Fruit fly (Drosophila melanogaster) whole organism, embryonic: ENCODE measurements around the gene Uba5.

Experiments
- B-H1 ChIP-seq: fragments of 200-800 bp; sonication (Bioruptor generic); IDR thresholded peaks from 3 replicates; pipeline ENCODE4 v1.3.6; 2022; ENCODE audit warnings: missing biosample characterization, missing genetic modification characterization
- BEAF-32 ChIP-seq: fragments of 200-800 bp; sonication (Bioruptor generic); optimal IDR thresholded peaks from 3 replicates; lab custom pipeline; 2017; ENCODE audit warnings: missing biosample characterization, missing genetic modification characterization, mild to moderate bottlenecking, moderate library complexity, missing genetic modification reagents
- Bteb2 ChIP-seq: fragments of 200-800 bp; sonication (Bioruptor generic); optimal IDR thresholded peaks from 2 replicates; lab custom pipeline; 2016; ENCODE audit warnings: missing biosample characterization, missing genetic modification characterization
- CG10267 ChIP-seq: fragments of 200-800 bp; sonication (Bioruptor generic); optimal IDR thresholded peaks from 2 replicates; lab custom pipeline; 2018; ENCODE audit warnings: missing biosample characterization, mild to moderate bottlenecking, missing genetic modification characterization, moderate library complexity
- CG10274 ChIP-seq: fragments of 200-800 bp; sonication (Bioruptor generic); optimal IDR thresholded peaks from 3 replicates; lab custom pipeline; 2017; ENCODE audit warnings: missing biosample characterization, mild to moderate bottlenecking, missing genetic modification characterization
- CG11085 ChIP-seq: fragments of 200-800 bp; sonication (Bioruptor generic); IDR thresholded peaks from 2 replicates; pipeline ENCODE4 v1.3.6; 2022; ENCODE audit warnings: missing biosample characterization, missing genetic modification characterization
- CG11504 ChIP-seq: fragments of 200-800 bp; sonication (Bioruptor generic); optimal IDR thresholded peaks from 3 replicates; lab custom pipeline; 2019; ENCODE audit warnings: missing biosample characterization, mild to moderate bottlenecking, missing genetic modification characterization, moderate library complexity
- CG12071 ChIP-seq: fragments of 200-800 bp; sonication (Bioruptor generic); optimal IDR thresholded peaks from 3 replicates; lab custom pipeline; 2018; ENCODE audit warnings: missing biosample characterization, mild to moderate bottlenecking, missing genetic modification characterization
- CG12155 ChIP-seq: fragments of 200-800 bp; sonication (Bioruptor generic); optimal IDR thresholded peaks from 3 replicates; lab custom pipeline; 2016; ENCODE audit warnings: missing biosample characterization, missing genetic modification characterization
- CG13894 ChIP-seq: fragments of 200-800 bp; sonication (Bioruptor generic); optimal IDR thresholded peaks from 3 replicates; lab custom pipeline; 2018; ENCODE audit warnings: missing biosample characterization, mild to moderate bottlenecking, missing genetic modification characterization, moderate library complexity
- CG14860 ChIP-seq: fragments of 200-800 bp; sonication (Bioruptor generic); IDR thresholded peaks from 3 replicates; pipeline ENCODE4 v1.3.6; 2022; ENCODE audit warnings: missing biosample characterization, missing genetic modification characterization; ENCODE audit not compliant: partially characterized antibody
- CG15073 ChIP-seq: fragments of 200-800 bp; sonication (Bioruptor generic); optimal IDR thresholded peaks from 2 replicates; lab custom pipeline; 2016; ENCODE audit warnings: missing biosample characterization, missing genetic modification characterization
- CG16779 ChIP-seq: fragments of 200-800 bp; sonication (Bioruptor generic); IDR thresholded peaks from 2 replicates; pipeline ENCODE4 v1.3.6; 2022; ENCODE audit warnings: missing biosample characterization, missing genetic modification characterization
- CG17802 ChIP-seq: fragments of 200-800 bp; sonication (Bioruptor generic); optimal IDR thresholded peaks from 2 replicates; lab custom pipeline; 2018; ENCODE audit warnings: missing biosample characterization, mild to moderate bottlenecking, missing genetic modification characterization, moderate library complexity
- CG17912 ChIP-seq: fragments of 200-800 bp; sonication (Bioruptor generic); optimal IDR thresholded peaks from 2 replicates; lab custom pipeline; 2018; ENCODE audit warnings: missing biosample characterization, mild to moderate bottlenecking, missing genetic modification characterization
- CG1792 ChIP-seq: fragments of 200-800 bp; sonication (Bioruptor generic); optimal IDR thresholded peaks from 2 replicates; lab custom pipeline; 2016; ENCODE audit warnings: missing biosample characterization, missing genetic modification characterization
- CG2875 ChIP-seq: fragments of 200-800 bp; sonication (Bioruptor generic); optimal IDR thresholded peaks from 2 replicates; lab custom pipeline; 2017; ENCODE audit warnings: missing biosample characterization, mild to moderate bottlenecking, missing genetic modification characterization, missing genetic modification reagents
- CG31224 ChIP-seq: fragments of 200-800 bp; sonication (Bioruptor generic); IDR thresholded peaks from 2 replicates; pipeline ENCODE4 v1.3.6; 2022; ENCODE audit warnings: missing biosample characterization, missing genetic modification characterization
- CG42726 ChIP-seq: fragments of 200-800 bp; sonication (Bioruptor generic); IDR thresholded peaks from 2 replicates; pipeline ENCODE4 v1.3.6; 2022; ENCODE audit warnings: missing biosample characterization, missing genetic modification characterization; ENCODE audit not compliant: partially characterized antibody
- CG4404 ChIP-seq: fragments of 200-800 bp; sonication (Bioruptor generic); IDR thresholded peaks from 2 replicates; pipeline ENCODE4 v1.3.6; 2022; ENCODE audit warnings: missing biosample characterization, missing genetic modification characterization
- CG5180 ChIP-seq: fragments of 200-800 bp; sonication (Bioruptor generic); optimal IDR thresholded peaks from 3 replicates; lab custom pipeline; 2017; ENCODE audit warnings: missing biosample characterization, missing genetic modification characterization, mild to moderate bottlenecking, moderate library complexity, missing genetic modification reagents
- CG7745 ChIP-seq: fragments of 200-800 bp; sonication (Bioruptor generic); optimal IDR thresholded peaks from 2 replicates; lab custom pipeline; 2018; ENCODE audit warnings: missing biosample characterization, mild to moderate bottlenecking, missing genetic modification characterization, moderate library complexity
- CG7928 ChIP-seq: fragments of 200-800 bp; sonication (Bioruptor generic); optimal IDR thresholded peaks from 2 replicates; lab custom pipeline; 2017; ENCODE audit warnings: missing biosample characterization, mild to moderate bottlenecking, missing genetic modification characterization
- CG8924 ChIP-seq: fragments of 200-800 bp; optimal IDR thresholded peaks from 3 replicates; lab custom pipeline; 2019; ENCODE audit warnings: missing biosample characterization, mild to moderate bottlenecking, missing genetic modification characterization, moderate library complexity
- CG9727 ChIP-seq: fragments of 200-800 bp; sonication (Bioruptor generic); optimal IDR thresholded peaks from 3 replicates; lab custom pipeline; 2017; ENCODE audit warnings: missing biosample characterization, mild to moderate bottlenecking, missing genetic modification characterization
- Deaf1 ChIP-seq: fragments of 200-800 bp; optimal IDR thresholded peaks from 3 replicates; lab custom pipeline; 2019; ENCODE audit warnings: missing biosample characterization, mild to moderate bottlenecking, missing genetic modification characterization, moderate library complexity
- Dek ChIP-seq: fragments of 200-800 bp; sonication (Bioruptor generic); optimal IDR thresholded peaks from 3 replicates; lab custom pipeline; 2019; ENCODE audit warnings: missing biosample characterization, mild to moderate bottlenecking, missing genetic modification characterization, moderate library complexity
- Dip2 ChIP-seq: fragments of 200-800 bp; sonication (Bioruptor generic); IDR thresholded peaks from 2 replicates; pipeline ENCODE4 v1.3.6; 2022; ENCODE audit warnings: missing biosample characterization, missing genetic modification characterization
- Hsf ChIP-seq: fragments of 200-800 bp; sonication (Bioruptor generic); optimal IDR thresholded peaks from 3 replicates; lab custom pipeline; 2016; ENCODE audit warnings: missing biosample characterization, missing genetic modification characterization
- Lhr ChIP-seq: fragments of 200-800 bp; sonication (Bioruptor generic); optimal IDR thresholded peaks from 3 replicates; lab custom pipeline; 2017; ENCODE audit warnings: mild to moderate bottlenecking, missing biosample characterization, missing genetic modification reagents, missing genetic modification characterization
- Mad ChIP-seq: fragments of 200-800 bp; sonication (Bioruptor generic); optimal IDR thresholded peaks from 2 replicates; lab custom pipeline; 2016; ENCODE audit warnings: missing biosample characterization, missing genetic modification characterization
- Myb ChIP-seq: fragments of 200-800 bp; sonication (Bioruptor generic); optimal IDR thresholded peaks from 2 replicates; lab custom pipeline; 2016; ENCODE audit warnings: missing biosample characterization, missing genetic modification characterization
- Neu2 ChIP-seq: fragments of 200-800 bp; sonication (Bioruptor generic); optimal IDR thresholded peaks from 3 replicates; lab custom pipeline; 2016; ENCODE audit warnings: missing biosample characterization, missing genetic modification characterization, borderline replicate concordance
- Nf-YC ChIP-seq: fragments of 200-800 bp; optimal IDR thresholded peaks from 3 replicates; lab custom pipeline; 2019; ENCODE audit warnings: missing biosample characterization, mild to moderate bottlenecking, missing genetic modification characterization, moderate library complexity
- Rx ChIP-seq: fragments of 200-800 bp; sonication (Bioruptor generic); IDR thresholded peaks from 2 replicates; pipeline ENCODE4 v1.3.6; 2022; ENCODE audit warnings: missing biosample characterization, missing genetic modification characterization
- cg ChIP-seq: fragments of 200-800 bp; sonication (Bioruptor generic); optimal IDR thresholded peaks from 3 replicates; lab custom pipeline; 2019; ENCODE audit warnings: missing biosample characterization, mild to moderate bottlenecking, missing genetic modification characterization, moderate library complexity
- chm ChIP-seq: fragments of 200-800 bp; sonication (Bioruptor generic); IDR thresholded peaks from 2 replicates; pipeline ENCODE4 v1.3.6; 2022; ENCODE audit warnings: missing biosample characterization, missing genetic modification characterization
- danr ChIP-seq: fragments of 200-800 bp; sonication (Bioruptor generic); IDR thresholded peaks from 2 replicates; pipeline ENCODE4 v1.3.6; 2022; ENCODE audit warnings: missing biosample characterization, missing genetic modification characterization
- dmrt99B ChIP-seq: fragments of 200-800 bp; sonication (Bioruptor generic); optimal IDR thresholded peaks from 2 replicates; lab custom pipeline; 2018; ENCODE audit warnings: missing biosample characterization, mild to moderate bottlenecking, missing genetic modification characterization, moderate library complexity
- gsb ChIP-seq: fragments of 200-800 bp; sonication (Bioruptor generic); IDR thresholded peaks from 2 replicates; pipeline ENCODE4 v1.3.6; 2022; ENCODE audit warnings: missing biosample characterization, missing genetic modification characterization
- gt ChIP-seq: fragments of 200-800 bp; sonication (Bioruptor generic); IDR thresholded peaks from 2 replicates; pipeline ENCODE4 v1.3.6; 2022; ENCODE audit warnings: missing biosample characterization, missing genetic modification characterization
- klu ChIP-seq: fragments of 200-800 bp; sonication (Bioruptor generic); IDR thresholded peaks from 2 replicates; pipeline ENCODE4 v1.3.6; 2022; ENCODE audit warnings: missing biosample characterization, missing genetic modification characterization
- mld ChIP-seq: fragments of 200-800 bp; sonication (Bioruptor generic); IDR thresholded peaks from 3 replicates; pipeline ENCODE4 v1.3.6; 2022; ENCODE audit warnings: missing biosample characterization, missing genetic modification characterization; ENCODE audit not compliant: partially characterized antibody
- onecut ChIP-seq: fragments of 200-800 bp; sonication (Bioruptor generic); IDR thresholded peaks from 2 replicates; pipeline ENCODE4 v1.3.6; 2022; ENCODE audit warnings: missing biosample characterization, missing genetic modification characterization
- run ChIP-seq: fragments of 200-800 bp; sonication (Bioruptor generic); optimal IDR thresholded peaks from 3 replicates; lab custom pipeline; 2018; ENCODE audit warnings: missing biosample characterization, mild to moderate bottlenecking, missing genetic modification characterization
- shn ChIP-seq: fragments of 200-800 bp; sonication (Bioruptor generic); optimal IDR thresholded peaks from 3 replicates; lab custom pipeline; 2016; ENCODE audit warnings: missing biosample characterization, missing genetic modification characterization
- sna ChIP-seq: fragments of 200-800 bp; sonication (Bioruptor generic); IDR thresholded peaks from 2 replicates; pipeline ENCODE4 v1.3.6; 2022; ENCODE audit warnings: missing biosample characterization, missing genetic modification characterization; ENCODE audit not compliant: partially characterized antibody
- stc ChIP-seq: fragments of 200-800 bp; sonication (Bioruptor generic); IDR thresholded peaks from 2 replicates; pipeline ENCODE4 v1.3.6; 2022; ENCODE audit warnings: missing biosample characterization, missing genetic modification characterization
- vnd ChIP-seq: fragments of 200-800 bp; sonication (Bioruptor generic); IDR thresholded peaks from 3 replicates; pipeline ENCODE4 v1.3.6; 2022; ENCODE audit warnings: missing biosample characterization, missing genetic modification characterization; ENCODE audit not compliant: partially characterized antibody

Uba5 gene

dm6 chrX:11452846-11453391 is 30.4 kb upstream of the Uba5 start (continued):
- no peak for TF ChIP-seq cg (GFP tag; lab: Kevin White, UChicago)
- peak; percentile 76 for TF ChIP-seq CG9727 (GFP tag; lab: Kevin White, UChicago)
- peak; percentile 32 for TF ChIP-seq Myb (GFP tag; lab: Kevin White, UChicago)
- no peak for TF ChIP-seq CG7745
- TF ChIP-seq CG10267 = peak; percentile 62
- peak; percentile 62 for TF ChIP-seq CG2875 (GFP tag; lab: Kevin White, UChicago)
- TF ChIP-seq chm (GFP tag; lab: Robert Waterston, UW) = peak; percentile 79
- TF ChIP-seq BEAF-32 (GFP tag; lab: Kevin White, UChicago) = no peak
- peak; percentile 43; the same call in 1 of the 2 replicates for TF ChIP-seq CG16779
- TF ChIP-seq CG10274 (GFP tag; lab: Kevin White, UChicago) = no peak
- TF ChIP-seq Bteb2 (GFP tag; lab: Kevin White, UChicago) = peak; percentile 49
- peak; percentile 77 for TF ChIP-seq CG4404
- peak; percentile 38 for TF ChIP-seq CG13894 (tag; lab: Kevin White, UChicago)
- TF ChIP-seq stc (GFP tag; lab: Robert Waterston, UW) = peak; percentile 88
- TF ChIP-seq CG11504 = peak; percentile 80
- TF ChIP-seq CG15073 = peak; percentile 9
- TF ChIP-seq CG31224 (GFP tag; lab: Robert Waterston, UW) = peak; percentile 49; the same call in 1 of the 2 replicates
- peak; percentile 63 for TF ChIP-seq CG11085 (GFP tag; lab: Robert Waterston, UW)
- TF ChIP-seq dmrt99B (tag; lab: Kevin White, UChicago) = peak; percentile 89
- TF ChIP-seq CG7928 = no peak
- peak; percentile 17 for TF ChIP-seq Nf-YC (tag; lab: Kevin White, UChicago)
- peak; percentile 37 for TF ChIP-seq Dek (tag; lab: Kevin White, UChicago)
- TF ChIP-seq klu (GFP tag; lab: Robert Waterston, UW) = peak; percentile 39; the same call in 1 of the 2 replicates
- no peak for TF ChIP-seq CG17912 (GFP tag; lab: Kevin White, UChicago)
- no peak for TF ChIP-seq mld (GFP tag; lab: Robert Waterston, UW)
- TF ChIP-seq gt (GFP tag; lab: Robert Waterston, UW) = 0 out of 2 replicates have a peak, but pooled peaks have one; percentile 25
- TF ChIP-seq CG5180 = peak; percentile 46
- no peak for TF ChIP-seq CG14860 (GFP tag; lab: Robert Waterston, UW)
- peak; percentile 36; the same call in 1 of the 2 replicates for TF ChIP-seq gsb (GFP tag; lab: Robert Waterston, UW)
- peak; percentile 71 for TF ChIP-seq onecut (GFP tag; lab: Robert Waterston, UW)
- TF ChIP-seq vnd (GFP tag; lab: Robert Waterston, UW) = 0 out of 3 replicates have a peak, but pooled peaks have one; percentile 17
- peak; percentile 63; the same call in 1 of the 2 replicates for TF ChIP-seq danr (GFP tag; lab: Robert Waterston, UW)
- TF ChIP-seq shn (GFP tag; lab: Kevin White, UChicago) = peak; percentile 51
- peak; percentile 75 for TF ChIP-seq CG8924 (tag; lab: Kevin White, UChicago)
- peak; percentile 70 for TF ChIP-seq CG12155 (GFP tag; lab: Kevin White, UChicago)
- peak; percentile 42 for TF ChIP-seq Deaf1 (tag; lab: Kevin White, UChicago)
- peak; percentile 45 for TF ChIP-seq CG1792 (GFP tag; lab: Kevin White, UChicago)
- peak; percentile 76 for TF ChIP-seq Rx
- TF ChIP-seq Lhr (GFP tag; lab: Kevin White, UChicago) = peak; percentile 22
- peak; percentile 40 for TF ChIP-seq CG17802
- TF ChIP-seq Neu2 (GFP tag; lab: Kevin White, UChicago) = no peak
- no peak for TF ChIP-seq CG42726 (GFP tag; lab: Robert Waterston, UW)
- no peak for TF ChIP-seq Dip2
- peak; percentile 82 for TF ChIP-seq B-H1 (GFP tag; lab: Robert Waterston, UW)
- TF ChIP-seq run (tag; lab: Kevin White, UChicago) = peak; percentile 30
- TF ChIP-seq Hsf (GFP tag; lab: Kevin White, UChicago) = peak; percentile 77
- TF ChIP-seq sna (GFP tag; lab: Robert Waterston, UW) = no peak
- peak; percentile 72 for TF ChIP-seq CG12071 (GFP tag; lab: Kevin White, UChicago)
- TF ChIP-seq Mad (GFP tag; lab: Kevin White, UChicago) = peak; percentile 65
